Fruit fly (Drosophila melanogaster) whole organism, larva: Measurements from ENCODE around the gene CG6800.
A peak's percentile ranks its signal among the peaks of the same experiment; 100 is the strongest.

ENCODE experiments used
- noc ChIP-seq: fragments of 200-800 bp; sonication (Bioruptor generic); optimal IDR thresholded peaks from 3 replicates; lab custom pipeline; 2019; ENCODE audit warnings: missing biosample characterization, mild to moderate bottlenecking, missing genetic modification characterization, moderate library complexity

The CG6800 gene

DNA sequence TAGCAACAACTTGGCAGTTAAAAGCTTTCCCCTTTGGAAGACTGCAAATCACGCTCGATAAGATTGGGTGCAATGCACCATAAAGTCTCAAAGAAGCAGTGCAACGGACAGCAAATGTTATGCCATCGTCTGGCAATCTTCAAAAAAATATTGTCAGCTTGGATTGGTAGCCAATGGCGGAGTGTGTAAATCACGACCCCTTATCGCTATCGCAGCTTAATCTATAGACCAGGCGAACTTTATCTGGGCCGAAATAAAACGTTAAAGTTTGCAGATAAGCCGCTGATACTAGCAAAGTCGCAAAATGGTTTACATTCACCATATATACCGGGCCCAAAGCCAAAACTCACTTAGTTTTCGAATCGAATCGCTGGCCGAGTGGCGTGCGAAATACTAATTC lies 22.0 kb upstream of the CG6800 start, which contains the start of gene CG31198:
TSS of gene CG31198 (plus strand) at position 351 of the 400 bp plus-strand sequence.
- TF ChIP-seq noc (tag; lab: Kevin White, UChicago), result peak; percentile 37

DNA sequence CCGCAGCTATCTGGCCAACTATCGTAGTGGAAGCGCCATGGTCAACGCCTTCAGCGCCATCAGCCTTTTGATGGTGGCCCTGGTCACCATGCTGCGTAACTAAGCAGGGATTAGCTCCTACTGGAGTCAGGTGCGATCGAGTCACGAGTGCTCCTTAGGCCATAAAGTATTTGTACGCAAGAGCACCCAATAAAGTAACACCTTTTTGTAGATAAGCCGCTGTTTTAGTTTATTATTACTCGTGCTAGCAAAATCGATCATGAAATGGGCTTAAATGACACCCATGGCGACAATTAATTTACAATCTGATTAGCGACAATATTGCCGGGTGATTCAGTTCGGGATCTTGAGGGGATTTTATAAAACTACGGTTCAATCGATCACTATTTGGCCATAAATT lies 18.4 kb upstream of the CG6800 start:
- TF ChIP-seq noc (tag; lab: Kevin White, UChicago), result peak; percentile 20

DNA sequence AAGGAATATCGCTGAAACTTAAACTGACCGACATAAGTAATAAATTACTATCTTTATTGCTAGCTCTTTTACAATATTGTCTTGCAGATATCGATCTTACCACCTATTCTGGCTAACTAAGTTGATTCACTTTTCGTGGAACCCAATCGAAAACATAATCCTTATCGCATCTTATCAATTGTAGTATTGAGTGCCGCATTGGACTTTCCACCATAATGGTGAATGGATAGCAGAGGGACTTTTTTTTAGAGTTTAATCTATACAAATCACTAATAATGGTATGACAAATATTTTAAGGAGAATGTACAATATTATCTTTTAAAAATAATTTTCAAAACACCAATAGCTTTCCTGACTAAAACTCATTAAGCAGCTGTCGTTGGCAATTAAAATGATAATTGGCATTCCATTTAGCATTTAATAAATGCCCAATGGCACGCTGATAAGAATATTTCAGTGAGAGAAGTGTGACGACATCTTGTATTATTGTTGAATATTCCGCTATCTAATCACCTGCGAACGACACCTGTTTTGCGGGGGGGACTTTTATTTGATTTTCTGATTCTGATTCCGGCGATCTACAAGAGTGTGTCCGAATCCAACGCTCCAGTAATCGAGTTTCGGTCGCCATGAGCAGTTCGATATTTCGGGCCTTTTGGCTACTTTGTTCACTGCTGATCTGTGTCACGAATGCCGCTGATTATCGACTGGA lies 17.6 kb upstream of the CG6800 start, which contains the start of gene CG42335:
TSS of gene CG42335 (plus strand) at position 620 of the 712 bp plus-strand sequence.
- TF ChIP-seq noc (tag; lab: Kevin White, UChicago), result peak; percentile 45

DNA sequence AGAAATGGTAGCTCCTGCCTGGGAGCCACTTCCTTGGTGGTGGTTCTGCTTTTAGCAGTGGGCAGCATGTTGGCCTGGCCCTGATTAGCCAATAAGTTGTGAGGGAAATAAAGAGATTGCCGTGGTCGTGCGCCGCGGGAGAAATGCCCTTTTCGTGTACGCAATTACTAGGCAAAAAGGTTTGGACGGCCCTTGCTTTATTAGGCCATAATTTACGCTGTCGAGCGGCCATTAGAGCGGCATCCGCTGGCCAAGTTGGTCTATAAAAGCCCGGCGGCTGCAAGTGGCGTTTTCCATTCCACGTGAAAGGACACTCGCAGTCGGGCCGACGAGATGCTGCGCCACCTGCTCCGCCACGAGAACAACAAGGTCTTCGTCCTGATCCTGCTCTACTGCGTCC lies 6.7 kb upstream of the CG6800 start, which contains the start of gene Burs:
TSS of gene Burs (plus strand) at position 301 of the 400 bp plus-strand sequence.
- TF ChIP-seq noc (tag; lab: Kevin White, UChicago), result no peak

DNA sequence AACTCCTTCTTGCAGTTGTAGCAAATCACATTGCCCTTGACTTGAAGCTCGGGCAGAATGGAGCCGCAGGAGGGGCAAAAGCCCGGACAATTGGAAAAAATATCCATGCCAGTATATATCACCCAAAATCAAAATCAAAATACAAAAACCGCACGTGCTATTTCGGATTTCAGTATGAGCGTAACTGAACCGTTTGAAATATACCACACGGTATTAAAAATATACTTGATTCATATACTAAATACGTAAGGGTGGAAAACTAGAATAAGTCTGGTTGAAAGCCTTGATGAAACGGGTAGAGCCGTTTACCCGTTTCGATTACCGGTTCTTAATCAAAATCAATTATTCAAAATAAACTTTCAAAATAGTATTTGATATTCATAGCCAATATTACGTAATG lies 1.7 kb downstream of the CG6800 start, which contains the start of gene Polr1H:
TSS of gene Polr1H (minus strand) at position 188 of the 400 bp plus-strand sequence.
- no peak for TF ChIP-seq noc (tag; lab: Kevin White, UChicago)

DNA sequence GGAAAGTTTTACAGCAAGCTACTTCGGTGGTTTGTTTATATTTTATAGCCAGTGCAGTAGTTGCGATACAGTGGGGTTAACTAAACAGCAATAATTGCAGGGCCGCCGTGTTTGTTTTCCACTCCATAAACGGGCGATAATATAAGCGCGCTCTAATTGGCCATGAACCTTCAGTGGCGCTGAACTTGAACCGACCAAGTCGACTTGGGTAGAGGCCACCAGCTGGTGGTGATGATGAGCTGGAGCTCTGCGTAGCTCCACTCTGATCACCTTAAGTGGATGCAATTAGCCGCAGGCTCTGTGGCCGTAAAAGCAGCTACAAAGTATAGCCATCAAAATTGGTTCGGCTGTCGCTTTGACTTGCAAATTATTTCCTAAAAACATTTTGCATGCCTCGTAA lies 4.1 kb downstream of the CG6800 start:
- TF ChIP-seq noc (tag; lab: Kevin White, UChicago), result no peak

DNA sequence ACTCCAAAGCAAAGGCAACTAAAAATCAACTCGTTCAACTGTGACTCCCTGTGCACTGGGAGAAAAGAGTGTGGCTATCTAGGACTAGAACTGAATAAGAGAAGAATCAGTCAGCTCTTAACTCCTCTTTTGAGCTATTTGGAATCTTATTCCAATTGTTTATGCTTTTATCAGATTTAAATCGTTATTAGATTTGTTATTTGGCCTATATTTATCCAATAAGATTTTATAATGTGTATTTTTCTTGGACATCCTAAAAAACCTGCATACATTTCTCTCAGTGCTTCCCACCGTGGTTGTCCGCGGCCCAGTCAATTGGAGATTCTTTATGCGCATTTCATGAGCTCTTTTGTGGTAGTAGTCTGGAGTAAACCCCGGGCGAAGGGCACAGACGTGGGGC lies 5.5 kb downstream of the CG6800 start:
- peak; percentile 68 for TF ChIP-seq noc (tag; lab: Kevin White, UChicago)

DNA sequence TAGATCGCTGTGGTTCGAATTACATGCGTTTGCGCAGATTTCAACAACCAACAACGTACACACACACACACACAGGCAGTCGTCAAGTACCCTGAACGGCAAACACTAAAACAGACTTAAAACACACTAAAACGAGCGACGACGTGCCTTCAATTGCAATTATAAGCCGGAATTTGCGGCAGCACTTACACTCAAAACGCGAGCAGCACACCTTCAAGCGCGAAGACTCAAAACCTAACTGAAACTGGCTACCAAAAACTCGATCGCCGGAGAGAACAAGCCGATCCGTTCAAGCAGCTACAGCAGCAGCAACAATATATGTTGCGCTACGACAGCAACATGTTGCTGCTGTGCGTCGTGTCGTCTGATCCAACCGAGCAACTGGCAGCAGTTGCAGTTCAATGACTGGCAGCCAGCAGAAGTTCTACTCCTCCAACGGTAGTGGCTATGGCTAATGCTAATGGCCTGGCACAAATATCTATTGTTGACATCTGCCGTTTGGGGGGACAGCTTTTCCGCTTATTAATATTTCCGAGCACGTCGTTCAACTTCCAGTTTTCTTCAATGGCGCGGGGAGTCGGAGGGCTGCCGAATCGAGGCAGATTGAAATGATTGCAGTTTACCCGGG lies 6.5 kb downstream of the CG6800 start, which contains the start of gene tsl:
TSS of gene tsl (minus strand) at position 242 of the 628 bp plus-strand sequence.
- TF ChIP-seq noc (tag; lab: Kevin White, UChicago), result no peak

DNA sequence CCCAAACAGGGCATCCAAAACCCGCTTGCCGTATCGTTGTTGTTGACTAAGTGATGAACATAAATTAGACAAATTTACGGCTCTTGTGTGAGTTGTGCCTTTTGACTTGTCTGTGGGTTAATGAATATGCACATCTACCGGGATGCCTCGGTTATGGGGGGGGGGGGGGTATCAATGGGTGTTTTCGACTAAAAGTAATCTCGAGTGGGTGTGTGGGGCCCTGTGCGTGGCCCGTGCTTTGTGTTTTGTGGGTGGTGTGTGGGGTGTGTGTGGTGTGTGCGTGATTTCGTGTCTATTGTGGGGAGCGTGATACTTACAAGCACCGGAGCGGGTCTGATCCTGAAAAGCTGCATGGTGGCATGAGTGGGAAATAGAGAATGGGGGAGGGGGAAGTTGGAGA lies 14.5 kb downstream of the CG6800 start:
- TF ChIP-seq noc (tag; lab: Kevin White, UChicago), result no peak

DNA sequence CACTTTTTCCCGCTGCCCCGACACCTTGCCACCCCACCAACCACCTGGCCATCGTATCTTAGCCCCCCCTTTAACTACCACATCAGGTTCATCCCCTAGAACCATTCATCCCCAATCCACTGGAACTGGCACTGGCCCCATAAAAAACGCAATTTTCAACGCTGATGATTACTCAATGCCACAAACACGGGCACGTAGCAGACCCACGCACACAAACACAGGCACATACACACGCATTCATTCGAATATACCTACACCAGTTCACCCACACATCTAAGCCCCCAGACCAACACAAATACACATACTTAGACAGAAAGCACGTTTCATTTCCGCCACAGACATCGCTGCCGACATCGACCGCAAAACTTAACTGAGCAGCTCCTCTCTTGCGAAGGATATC lies 17.8 kb downstream of the CG6800 start:
- no peak for TF ChIP-seq noc (tag; lab: Kevin White, UChicago)

DNA sequence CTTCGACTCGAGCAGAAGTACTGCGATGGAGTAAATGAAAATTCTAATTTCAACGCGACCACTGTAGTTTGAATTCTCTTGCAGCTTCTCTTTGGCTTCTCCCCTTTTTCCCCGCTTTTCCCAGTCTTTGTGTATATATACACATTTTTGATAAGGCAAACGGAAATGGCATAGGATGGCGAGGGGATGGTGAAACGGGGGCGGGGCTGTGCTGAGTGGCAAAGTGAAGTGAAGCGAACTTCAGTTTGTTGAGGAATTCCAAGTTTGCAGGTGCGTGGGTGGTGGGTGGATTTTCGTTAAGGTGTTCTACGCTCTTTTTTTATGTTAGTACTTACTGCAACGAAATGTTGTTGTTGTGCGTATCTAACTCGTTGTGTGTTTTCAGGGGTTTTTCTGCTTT lies 31.3 kb downstream of the CG6800 start:
- TF ChIP-seq noc (tag; lab: Kevin White, UChicago), result no peak

DNA sequence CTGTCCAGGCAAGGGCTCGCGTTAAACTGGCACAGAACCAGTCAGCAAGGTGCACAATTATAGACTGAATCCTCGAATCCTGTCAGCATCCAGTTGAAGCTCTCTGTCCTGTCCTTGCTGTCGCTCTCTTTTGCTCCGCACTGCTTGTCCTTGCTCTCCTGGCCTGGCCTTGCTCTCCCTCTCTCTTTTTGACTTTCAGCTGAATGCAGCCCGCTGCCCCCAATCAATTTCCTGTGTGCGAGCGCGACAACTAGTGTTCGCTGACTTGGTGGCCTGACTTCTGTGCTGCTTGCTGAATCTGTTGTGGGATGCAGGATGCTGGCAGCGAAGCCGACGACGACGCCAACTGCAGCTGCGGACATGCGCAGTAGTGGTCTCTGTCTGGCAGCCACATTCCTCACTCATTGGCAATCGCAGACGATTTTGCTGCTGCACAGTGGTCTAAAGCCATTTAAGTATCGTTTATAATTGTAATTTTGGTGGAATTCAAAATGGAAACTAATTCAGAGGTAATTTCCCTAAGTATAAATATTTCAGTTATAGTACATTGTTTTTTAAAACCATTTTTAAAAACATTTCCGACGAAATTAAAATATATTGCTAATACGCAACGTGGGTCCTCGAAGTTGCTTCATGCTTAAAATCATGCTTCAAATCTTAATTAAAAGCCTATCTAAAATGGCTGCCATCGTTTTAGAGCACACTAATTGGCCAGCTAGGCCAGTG lies 32.8 kb downstream of the CG6800 start:
- no peak for TF ChIP-seq noc (tag; lab: Kevin White, UChicago)

DNA sequence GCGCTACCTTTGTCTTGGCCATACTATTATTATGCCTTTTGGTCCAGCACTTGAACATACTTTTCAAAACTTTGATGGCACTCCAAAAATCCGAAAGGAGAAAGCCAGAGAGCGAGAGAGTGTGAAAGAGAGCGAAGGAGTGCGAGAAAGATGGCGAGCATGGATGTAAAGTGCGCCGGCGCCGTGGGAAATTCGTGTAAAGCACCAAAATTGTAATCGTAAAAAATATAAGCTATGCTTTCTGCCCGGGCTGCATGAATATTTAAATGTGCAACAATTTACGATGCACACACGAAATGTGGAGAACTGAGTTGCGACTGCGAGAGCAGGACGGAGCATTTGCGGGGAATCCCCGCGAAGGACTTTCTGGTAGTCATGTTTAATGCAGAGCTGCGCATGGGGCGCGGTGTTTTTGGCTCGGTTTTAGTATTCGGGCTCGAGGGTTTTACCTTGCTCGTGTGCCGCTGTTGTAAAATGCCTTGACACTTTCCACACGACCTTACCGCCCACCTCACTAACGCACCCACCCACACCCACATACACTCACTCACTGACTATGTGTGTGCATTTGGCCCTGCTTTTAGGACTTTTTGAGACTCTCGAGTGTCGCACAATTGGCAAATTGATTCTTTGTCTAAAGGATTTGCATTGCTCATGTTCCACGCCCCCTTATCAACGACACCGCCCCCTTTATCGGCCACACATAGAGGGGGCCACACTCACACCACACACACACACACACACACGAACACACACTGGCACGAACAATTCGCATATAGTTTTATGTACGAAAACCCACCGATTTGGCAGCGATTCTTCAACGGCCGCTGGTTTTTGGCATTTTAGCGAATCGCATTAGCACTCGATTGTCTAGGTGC lies 46.0 kb downstream of the CG6800 start:
- TF ChIP-seq noc (tag; lab: Kevin White, UChicago), result no peak

DNA sequence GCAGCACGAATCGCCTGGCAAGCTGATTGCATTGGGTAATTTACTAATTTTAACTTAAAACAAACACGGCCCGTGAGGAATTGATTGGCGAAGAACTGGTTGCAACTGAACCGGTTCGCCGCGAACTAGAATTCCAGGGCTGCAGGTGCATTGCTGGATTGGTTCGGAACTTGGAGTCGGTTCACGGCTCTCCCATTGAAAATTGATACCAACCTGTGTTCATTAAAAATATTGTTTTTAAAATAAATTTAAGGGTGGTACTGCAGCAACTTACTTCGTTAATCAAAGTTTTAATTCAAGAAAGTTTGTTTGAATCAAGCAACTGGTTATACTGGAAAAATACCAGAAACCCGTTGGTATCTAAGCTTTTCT lies 46.6 kb downstream of the CG6800 start, which contains the start of gene CASK:
TSS of gene CASK (minus strand) at position 113 of the 372 bp plus-strand sequence.
- TF ChIP-seq noc (tag; lab: Kevin White, UChicago), result no peak

DNA sequence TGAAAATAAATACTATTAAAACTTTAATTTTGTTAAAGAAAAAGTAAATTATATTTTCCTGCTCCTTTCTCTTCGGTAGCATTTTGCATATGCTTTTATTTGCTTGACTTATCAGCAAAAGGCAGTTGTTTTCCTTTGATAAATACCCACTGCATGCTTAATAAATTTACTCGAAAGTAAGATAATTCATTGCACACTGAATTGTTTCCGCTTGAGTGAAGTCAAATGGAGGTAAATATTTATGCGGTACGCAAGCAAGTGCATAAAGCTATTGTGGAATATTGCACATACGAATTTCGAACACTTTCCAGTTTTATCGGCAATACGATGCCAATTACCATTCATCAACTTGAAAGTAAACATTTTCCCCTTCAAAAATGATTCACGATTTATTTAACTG lies 47.1 kb downstream of the CG6800 start:
- TF ChIP-seq noc (tag; lab: Kevin White, UChicago), result no peak
